Worm (Caenorhabditis elegans) whole organism, late embryonic: ENCODE measurements around the gene T22F3.8.
"Not testable (repeated sequence)": the region's sequence is repeated elsewhere in the genome, so short reads cannot be mapped to it uniquely, and the experiment has no call there.

Experiments used
- C38D4.7 ChIP-seq: fragments of 200-800 bp; sonication (Bioruptor generic); optimal IDR thresholded peaks from 2 replicates; lab custom pipeline; 2018; ENCODE audit warnings: mild to moderate bottlenecking, missing genetic modification characterization, moderate library complexity, missing compliant biosample characterization
- Y22D7AL.16 ChIP-seq: sonication (generic microtip); optimal IDR thresholded peaks from 2 replicates; lab custom pipeline; 2016; ENCODE audit warnings: missing genetic modification characterization, missing compliant biosample characterization
- ama-1 ChIP-seq: fragments of 150-350 bp; optimal IDR thresholded peaks from 2 replicates; lab custom pipeline; 2014
- ceh-19 ChIP-seq: fragments of 200-800 bp; sonication (Bioruptor generic); optimal IDR thresholded peaks from 2 replicates; lab custom pipeline; 2018; ENCODE audit warnings: mild to moderate bottlenecking, missing genetic modification characterization, missing compliant biosample characterization
- ceh-2 ChIP-seq: sonication (generic microtip); optimal IDR thresholded peaks from 2 replicates; lab custom pipeline; 2016; ENCODE audit warnings: missing genotype, missing genetic modification characterization, missing compliant biosample characterization
- ceh-22 ChIP-seq: sonication (generic microtip); optimal IDR thresholded peaks from 2 replicates; lab custom pipeline; 2017; ENCODE audit warnings: missing biosample characterization, missing genetic modification characterization
- ceh-24 ChIP-seq: sonication (generic microtip); optimal IDR thresholded peaks from 2 replicates; lab custom pipeline; 2016; ENCODE audit warnings: mild to moderate bottlenecking, missing genetic modification characterization, missing compliant biosample characterization
- ceh-34 ChIP-seq: sonication (generic microtip); optimal IDR thresholded peaks from 2 replicates; lab custom pipeline; 2016; ENCODE audit warnings: mild to moderate bottlenecking, missing genetic modification characterization, missing compliant biosample characterization
- ceh-45 ChIP-seq: fragments of 200-800 bp; sonication (Bioruptor generic); IDR thresholded peaks from 2 replicates; pipeline ENCODE4 v1.3.6; 2022; ENCODE audit warnings: missing genetic modification reagents, missing genetic modification characterization, missing compliant biosample characterization
- ceh-6 ChIP-seq: fragments of 200-800 bp; sonication (Bioruptor generic); optimal IDR thresholded peaks from 2 replicates; lab custom pipeline; 2018; ENCODE audit warnings: mild to moderate bottlenecking, missing genetic modification characterization, missing compliant biosample characterization
- ceh-9 ChIP-seq: sonication (generic microtip); optimal IDR thresholded peaks from 2 replicates; lab custom pipeline; 2016; ENCODE audit warnings: mild to moderate bottlenecking, missing genetic modification characterization, inconsistent platforms, missing compliant biosample characterization
- dve-1 ChIP-seq: sonication (generic microtip); optimal IDR thresholded peaks from 2 replicates; lab custom pipeline; 2017; ENCODE audit warnings: antibody characterized with exemption, mild to moderate bottlenecking, missing genetic modification characterization, missing compliant biosample characterization
- elt-2 ChIP-seq: sonication (generic microtip); optimal IDR thresholded peaks from 2 replicates; lab custom pipeline; 2016; ENCODE audit warnings: missing genetic modification reagents, missing genetic modification characterization, missing compliant biosample characterization
- ets-4 ChIP-seq: sonication (generic microtip); optimal IDR thresholded peaks from 2 replicates; lab custom pipeline; 2016; ENCODE audit warnings: missing genetic modification characterization, missing compliant biosample characterization
- gmeb-2 ChIP-seq: sonication (generic microtip); optimal IDR thresholded peaks from 2 replicates; lab custom pipeline; 2016; ENCODE audit warnings: missing genetic modification characterization, inconsistent platforms, missing compliant biosample characterization
- hlh-13 ChIP-seq: fragments of 200-800 bp; sonication (Bioruptor generic); optimal IDR thresholded peaks from 2 replicates; lab custom pipeline; 2018; ENCODE audit warnings: mild to moderate bottlenecking, missing genetic modification characterization, missing compliant biosample characterization
- hlh-6 ChIP-seq: sonication (generic microtip); optimal IDR thresholded peaks from 2 replicates; lab custom pipeline; 2016; ENCODE audit warnings: missing genotype, missing genetic modification characterization, missing compliant biosample characterization
- lin-11 ChIP-seq: fragments of 200-800 bp; sonication (Bioruptor generic); optimal IDR thresholded peaks from 2 replicates; lab custom pipeline; 2018; ENCODE audit warnings: mild to moderate bottlenecking, missing genetic modification characterization, missing compliant biosample characterization
- nhr-11 ChIP-seq: fragments of 150-350 bp; optimal IDR thresholded peaks from 2 replicates; lab custom pipeline; 2014; ENCODE audit warnings: missing biosample characterization, missing genetic modification characterization
- npax-4 ChIP-seq: sonication (generic microtip); optimal IDR thresholded peaks from 2 replicates; lab custom pipeline; 2016; ENCODE audit warnings: missing genetic modification characterization, missing compliant biosample characterization
- odd-2 ChIP-seq: sonication (generic microtip); optimal IDR thresholded peaks from 2 replicates; lab custom pipeline; 2017; ENCODE audit warnings: antibody characterized with exemption, mild to moderate bottlenecking, missing genetic modification characterization, missing compliant biosample characterization
- pag-3 ChIP-seq: sonication (generic microtip); optimal IDR thresholded peaks from 2 replicates; lab custom pipeline; 2016; ENCODE audit warnings: missing compliant biosample characterization, missing genetic modification characterization, borderline replicate concordance
- pat-9 ChIP-seq: fragments of 200-800 bp; sonication (Bioruptor generic); optimal IDR thresholded peaks from 2 replicates; lab custom pipeline; 2018; ENCODE audit warnings: mild to moderate bottlenecking, missing genetic modification characterization, moderate library complexity, missing compliant biosample characterization
- pax-1 ChIP-seq: fragments of 150-350 bp; optimal IDR thresholded peaks from 2 replicates; lab custom pipeline; 2014; ENCODE audit warnings: missing biosample characterization, missing genetic modification characterization
- pha-4 ChIP-seq: fragments of 150-350 bp; optimal IDR thresholded peaks from 2 replicates; lab custom pipeline; 2018; ENCODE audit warnings: missing biosample characterization, missing genetic modification reagents, missing genetic modification characterization
- rnt-1 ChIP-seq: sonication (generic microtip); optimal IDR thresholded peaks from 2 replicates; lab custom pipeline; 2016; ENCODE audit warnings: missing genetic modification characterization, missing compliant biosample characterization
- sox-4 ChIP-seq: sonication (generic microtip); optimal IDR thresholded peaks from 2 replicates; lab custom pipeline; 2017; ENCODE audit warnings: mild to moderate bottlenecking, missing genetic modification characterization, inconsistent platforms, missing compliant biosample characterization
- tbx-7 ChIP-seq: sonication (generic microtip); optimal IDR thresholded peaks from 2 replicates; lab custom pipeline; 2016; ENCODE audit warnings: missing genotype, missing genetic modification characterization, missing compliant biosample characterization
- ttx-3 ChIP-seq: sonication (generic microtip); optimal IDR thresholded peaks from 2 replicates; lab custom pipeline; 2016; ENCODE audit warnings: missing genetic modification reagents, missing genetic modification characterization, missing compliant biosample characterization

Gene T22F3.8

ce11 chrV:3578813-3579212 is 26.4 kb downstream of the T22F3.8 start, which contains the start of gene pygl-1:
Gene pygl-1, plus strand, starts transcription at chrV:3579023.
- no peak for TF ChIP-seq dve-1
- TF ChIP-seq hlh-13 (GFP tag; lab: Kevin White, UChicago) = no peak
- no peak for TF ChIP-seq hlh-6
- no peak for TF ChIP-seq lin-11 (tag; lab: Kevin White, UChicago)
- TF ChIP-seq pag-3 = no peak
- TF ChIP-seq Y22D7AL.16 (tag; lab: Kevin White, UChicago) = no peak
- no peak for TF ChIP-seq elt-2
- TF ChIP-seq pha-4 = no peak
- TF ChIP-seq ceh-45 (GFP tag; lab: Robert Waterston, UW) = no peak
- TF ChIP-seq ceh-19 = no peak
- no peak for TF ChIP-seq ceh-24
- no peak for TF ChIP-seq sox-4 (tag; lab: Kevin White, UChicago)
- TF ChIP-seq, all 69 proteins: peak for 0

DNA sequence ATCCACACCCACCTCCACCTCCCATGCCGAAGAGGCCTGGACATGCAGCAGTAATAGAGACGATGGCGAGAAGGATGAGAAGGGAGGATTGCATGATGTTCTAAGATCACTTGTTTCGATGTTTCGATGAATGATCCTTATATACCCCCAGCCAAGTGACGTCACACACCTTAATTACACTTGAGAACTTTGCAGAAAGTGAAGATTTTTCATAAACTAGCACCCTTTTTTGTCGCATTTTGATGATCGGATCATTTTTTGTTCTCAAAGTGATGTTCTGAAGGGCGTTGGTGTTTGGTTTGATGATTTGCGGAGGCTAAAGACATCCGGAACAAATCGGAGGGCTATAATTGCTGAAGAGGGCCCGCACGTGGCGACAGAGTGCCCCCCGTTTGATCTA is 29.5 kb downstream of the T22F3.8 start, which contains the start of gene grl-27:
TSS of gene grl-27 (minus strand) at position 101 of the 400 bp plus-strand sequence.
- TF ChIP-seq ttx-3 (tag; lab: Kevin White, UChicago) = no peak
- TF ChIP-seq ama-1 = no peak
- no peak for TF ChIP-seq pha-4
- TF ChIP-seq ceh-9 (tag; lab: Kevin White, UChicago) = no peak
- no peak for TF ChIP-seq elt-2
- TF ChIP-seq ceh-6 (GFP tag; lab: Kevin White, UChicago) = no peak
- TF ChIP-seq, all 69 proteins: peak for 0

ce11 chrV:3572408-3572807 is 32.8 kb downstream of the T22F3.8 start, which contains the start of gene F40C5.1:
Gene F40C5.1, plus strand, starts transcription at chrV:3572708.
- not testable (repeated sequence) for TF ChIP-seq elt-2; ceh-2 (tag; lab: Kevin White, UChicago); pax-1

DNA sequence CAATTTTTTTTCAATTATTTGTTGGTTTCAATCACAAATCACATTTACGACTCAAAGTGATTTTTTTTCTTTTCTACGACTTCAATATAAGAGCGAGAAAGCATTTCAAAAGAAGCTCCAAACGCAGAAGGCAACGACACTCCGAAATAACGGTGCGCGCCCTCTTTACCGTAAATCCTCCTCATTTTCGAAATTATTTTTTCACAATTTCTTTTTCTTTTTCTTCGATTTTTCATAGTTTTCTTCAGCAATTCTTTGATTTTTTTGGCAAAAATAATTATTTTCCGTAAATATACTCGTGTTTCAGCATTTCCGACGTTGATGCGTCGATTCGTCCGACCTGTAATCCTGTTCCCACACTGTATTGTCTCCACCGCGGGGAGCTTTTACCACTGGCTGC is 34.5 kb downstream of the T22F3.8 start, which contains the start of gene F40C5.2:
TSS of gene F40C5.2 (plus strand) at position 301 of the 400 bp plus-strand sequence.
- TF ChIP-seq pat-9, tbx-7, Y22D7AL.16 (tag; lab: Kevin White, UChicago): not testable (repeated sequence)

- not testable (repeated sequence) for TF ChIP-seq ceh-22 (tag; lab: Kevin White, UChicago); hlh-6; nhr-11 (tag; lab: Kevin White, UChicago)
Measured at ce11 chrV:3564335-3564734, 40.9 kb downstream of the T22F3.8 start, which contains the start of gene T24A6.17. Gene T24A6.17, minus strand, starts transcription at chrV:3564435.

DNA sequence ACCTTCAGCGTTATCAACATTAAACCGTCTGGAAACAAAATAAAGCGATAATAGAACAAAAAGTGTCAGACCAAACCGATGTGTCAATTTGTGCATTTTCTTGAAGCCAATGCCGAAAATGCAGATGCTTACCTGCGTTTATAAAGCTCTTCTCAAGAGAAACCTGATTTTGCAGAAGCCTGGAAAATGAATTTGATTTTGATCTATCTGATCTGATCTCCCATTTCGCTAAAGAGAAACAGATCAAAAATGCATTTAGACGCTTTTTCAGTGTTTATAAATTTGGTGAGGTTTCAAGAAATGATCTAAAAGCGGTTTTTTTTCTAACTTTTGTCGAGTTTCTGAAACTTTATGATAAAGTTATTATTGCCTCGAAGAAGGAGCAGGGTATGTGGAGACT is 42.4 kb downstream of the T22F3.8 start, which contains the start of gene T24A6.16:
TSS of gene T24A6.16 (minus strand) at position 101 of the 400 bp plus-strand sequence.
- TF ChIP-seq odd-2, rnt-1, pat-9 (tag; lab: Kevin White, UChicago): not testable (repeated sequence)

ce11 chrV:3558744-3559143 is 46.5 kb downstream of the T22F3.8 start, which contains the start of gene T24A6.1:
Gene T24A6.1, plus strand, starts transcription at chrV:3559044.
- not testable (repeated sequence) for TF ChIP-seq C38D4.7, ceh-34, npax-4

DNA sequence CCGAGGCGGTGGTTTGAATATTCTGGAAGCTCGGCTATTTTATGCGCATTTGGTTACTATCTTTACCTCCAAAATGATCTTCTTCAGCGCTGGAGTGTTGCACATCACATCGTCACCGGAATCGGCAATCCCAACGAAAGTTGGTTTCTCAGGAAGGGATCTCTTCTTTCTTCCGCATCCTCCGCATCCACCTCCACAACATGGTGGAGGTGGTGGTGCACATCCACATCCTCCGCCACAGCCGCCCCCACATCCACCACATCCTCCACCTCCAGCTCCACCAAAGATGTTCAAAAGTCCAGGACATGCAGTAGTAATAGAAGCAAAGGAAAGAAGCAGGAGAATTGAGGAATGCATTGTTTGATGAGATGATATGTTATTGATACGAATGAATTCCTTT is 47.8 kb downstream of the T22F3.8 start, which contains the start of gene grl-31:
TSS of gene grl-31 (minus strand) at position 357 of the 400 bp plus-strand sequence.
- no peak for TF ChIP-seq rnt-1 (tag; lab: Kevin White, UChicago)
- no peak for TF ChIP-seq gmeb-2 (tag; lab: Kevin White, UChicago)
- TF ChIP-seq ceh-9 (tag; lab: Kevin White, UChicago) = no peak
- no peak for TF ChIP-seq ets-4 (tag; lab: Kevin White, UChicago)
